Fruit fly (Drosophila melanogaster) Kc167 (cell line): ENCODE measurements around the gene CG14840.

Experiments
- Myc ChIP-seq: fragments of >200 bp; optimal IDR thresholded peaks from 2 replicates; lab custom pipeline; 2017; ENCODE audit warnings: missing external identifiers
- insv ChIP-seq: fragments of >200 bp; optimal IDR thresholded peaks from 3 replicates; lab custom pipeline; 2018; ENCODE audit warnings: missing external identifiers
- psq ChIP-seq: fragments of >200 bp; optimal IDR thresholded peaks from 2 replicates; lab custom pipeline; 2017; ENCODE audit warnings: missing external identifiers
- ttk ChIP-seq: sonication (Bioruptor generic); optimal IDR thresholded peaks from 2 replicates; lab custom pipeline; 2017; ENCODE audit warnings: missing external identifiers

DNA sequence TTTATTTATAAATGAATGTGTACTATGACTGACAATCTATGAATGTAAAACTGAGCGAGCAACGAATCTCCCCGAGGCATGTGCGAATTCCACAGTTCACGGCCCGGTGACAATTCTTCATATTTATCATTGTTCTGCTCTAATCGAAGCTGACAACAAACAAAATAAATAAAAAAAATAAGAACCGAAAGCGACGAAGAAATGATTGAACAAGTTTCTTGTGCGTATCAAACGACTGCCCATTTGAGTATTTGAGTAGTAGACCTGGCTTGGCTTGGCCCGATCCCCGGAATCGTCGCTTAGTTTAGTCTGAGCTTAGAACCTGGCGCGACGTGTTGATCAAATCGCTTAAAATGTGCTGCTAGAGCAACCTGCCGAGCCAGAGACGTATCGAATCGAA, 49.0 kb upstream of the CG14840 start, which contains the start of gene CG31321:
- no peak for TF ChIP-seq Myc (lab: Kevin White, UChicago)
- TF ChIP-seq insv = no peak
- no peak for TF ChIP-seq ttk
- TF ChIP-seq psq (lab: Kevin White, UChicago) = no peak
